Worm (Caenorhabditis elegans) whole organism, late embryonic: Measurements from ENCODE around the gene glb-14.

Source experiments
- C08G9.2 ChIP-seq: sonication (generic microtip); optimal IDR thresholded peaks from 2 replicates; lab custom pipeline; 2016; ENCODE audit warnings: mild to moderate bottlenecking, missing genetic modification characterization, moderate library complexity, missing compliant biosample characterization
- F13H6.1 ChIP-seq: sonication (generic microtip); optimal IDR thresholded peaks from 2 replicates; lab custom pipeline; 2016; ENCODE audit warnings: missing genetic modification characterization, missing compliant biosample characterization
- K02D7.2 ChIP-seq: sonication (generic microtip); optimal IDR thresholded peaks from 2 replicates; lab custom pipeline; 2017; ENCODE audit warnings: mild to moderate bottlenecking, missing genetic modification characterization, missing compliant biosample characterization
- K09A11.1 ChIP-seq: sonication (generic microtip); optimal IDR thresholded peaks from 2 replicates; lab custom pipeline; 2017; ENCODE audit warnings: antibody characterized with exemption, mild to moderate bottlenecking, missing genetic modification characterization, missing compliant biosample characterization; ENCODE audit not compliant: insufficient read depth
- ahr-1 ChIP-seq: sonication (generic microtip); optimal IDR thresholded peaks from 2 replicates; lab custom pipeline; 2016; ENCODE audit warnings: missing genetic modification characterization, missing compliant biosample characterization
- ama-1 ChIP-seq: fragments of 150-350 bp; optimal IDR thresholded peaks from 2 replicates; lab custom pipeline; 2014
- ceh-2 ChIP-seq: sonication (generic microtip); optimal IDR thresholded peaks from 2 replicates; lab custom pipeline; 2016; ENCODE audit warnings: missing genotype, missing genetic modification characterization, missing compliant biosample characterization
- ceh-22 ChIP-seq: sonication (generic microtip); optimal IDR thresholded peaks from 2 replicates; lab custom pipeline; 2017; ENCODE audit warnings: missing biosample characterization, missing genetic modification characterization
- ceh-24 ChIP-seq: sonication (generic microtip); optimal IDR thresholded peaks from 2 replicates; lab custom pipeline; 2016; ENCODE audit warnings: mild to moderate bottlenecking, missing genetic modification characterization, missing compliant biosample characterization
- ceh-30 ChIP-seq: fragments of 150-350 bp; optimal IDR thresholded peaks from 2 replicates; lab custom pipeline; 2014; ENCODE audit warnings: missing biosample characterization, missing genetic modification characterization
- ceh-34 ChIP-seq: sonication (generic microtip); optimal IDR thresholded peaks from 2 replicates; lab custom pipeline; 2016; ENCODE audit warnings: mild to moderate bottlenecking, missing genetic modification characterization, missing compliant biosample characterization
- ceh-45 ChIP-seq: fragments of 200-800 bp; sonication (Bioruptor generic); IDR thresholded peaks from 2 replicates; pipeline ENCODE4 v1.3.6; 2022; ENCODE audit warnings: missing genetic modification reagents, missing genetic modification characterization, missing compliant biosample characterization
- ceh-48 ChIP-seq: sonication (generic microtip); optimal IDR thresholded peaks from 2 replicates; lab custom pipeline; 2016; ENCODE audit warnings: missing genetic modification characterization, inconsistent platforms, missing compliant biosample characterization
- ceh-6 ChIP-seq: fragments of 200-800 bp; sonication (Bioruptor generic); optimal IDR thresholded peaks from 2 replicates; lab custom pipeline; 2018; ENCODE audit warnings: mild to moderate bottlenecking, missing genetic modification characterization, missing compliant biosample characterization
- ceh-9 ChIP-seq: sonication (generic microtip); optimal IDR thresholded peaks from 2 replicates; lab custom pipeline; 2016; ENCODE audit warnings: mild to moderate bottlenecking, missing genetic modification characterization, inconsistent platforms, missing compliant biosample characterization
- dve-1 ChIP-seq: sonication (generic microtip); optimal IDR thresholded peaks from 2 replicates; lab custom pipeline; 2017; ENCODE audit warnings: antibody characterized with exemption, mild to moderate bottlenecking, missing genetic modification characterization, missing compliant biosample characterization
- elt-2 ChIP-seq: sonication (generic microtip); optimal IDR thresholded peaks from 2 replicates; lab custom pipeline; 2016; ENCODE audit warnings: missing genetic modification reagents, missing genetic modification characterization, missing compliant biosample characterization
- ets-4 ChIP-seq: sonication (generic microtip); optimal IDR thresholded peaks from 2 replicates; lab custom pipeline; 2016; ENCODE audit warnings: missing genetic modification characterization, missing compliant biosample characterization
- eyg-1 ChIP-seq: sonication (generic microtip); optimal IDR thresholded peaks from 2 replicates; lab custom pipeline; 2016; ENCODE audit warnings: missing genotype, missing genetic modification characterization, missing compliant biosample characterization
- hlh-13 ChIP-seq: fragments of 200-800 bp; sonication (Bioruptor generic); optimal IDR thresholded peaks from 2 replicates; lab custom pipeline; 2018; ENCODE audit warnings: mild to moderate bottlenecking, missing genetic modification characterization, missing compliant biosample characterization
- hlh-15 ChIP-seq: sonication (generic microtip); optimal IDR thresholded peaks from 2 replicates; lab custom pipeline; 2016; ENCODE audit warnings: missing genetic modification characterization, missing compliant biosample characterization
- hlh-30 ChIP-seq: sonication (generic microtip); optimal IDR thresholded peaks from 2 replicates; lab custom pipeline; 2017; ENCODE audit warnings: antibody characterized with exemption, missing genetic modification characterization, missing compliant biosample characterization; ENCODE audit not compliant: insufficient read depth
- hlh-6 ChIP-seq: sonication (generic microtip); optimal IDR thresholded peaks from 2 replicates; lab custom pipeline; 2016; ENCODE audit warnings: missing genotype, missing genetic modification characterization, missing compliant biosample characterization
- lim-6 ChIP-seq: sonication (generic microtip); optimal IDR thresholded peaks from 2 replicates; lab custom pipeline; 2016; ENCODE audit warnings: missing genetic modification characterization, missing compliant biosample characterization
- lin-11 ChIP-seq: fragments of 200-800 bp; sonication (Bioruptor generic); optimal IDR thresholded peaks from 2 replicates; lab custom pipeline; 2018; ENCODE audit warnings: mild to moderate bottlenecking, missing genetic modification characterization, missing compliant biosample characterization
- madf-2 ChIP-seq: sonication (generic microtip); optimal IDR thresholded peaks from 2 replicates; lab custom pipeline; 2017; ENCODE audit warnings: missing genetic modification characterization, missing compliant biosample characterization
- nfya-1 ChIP-seq: sonication (generic microtip); optimal IDR thresholded peaks from 2 replicates; lab custom pipeline; 2017; ENCODE audit warnings: missing genetic modification characterization, mild to moderate bottlenecking, missing compliant biosample characterization, antibody characterized with exemption, moderate library complexity
- npax-4 ChIP-seq: sonication (generic microtip); optimal IDR thresholded peaks from 2 replicates; lab custom pipeline; 2016; ENCODE audit warnings: missing genetic modification characterization, missing compliant biosample characterization
- pat-9 ChIP-seq: fragments of 200-800 bp; sonication (Bioruptor generic); optimal IDR thresholded peaks from 2 replicates; lab custom pipeline; 2018; ENCODE audit warnings: mild to moderate bottlenecking, missing genetic modification characterization, moderate library complexity, missing compliant biosample characterization
- pha-4 ChIP-seq: fragments of 150-350 bp; optimal IDR thresholded peaks from 2 replicates; lab custom pipeline; 2018; ENCODE audit warnings: missing biosample characterization, missing genetic modification reagents, missing genetic modification characterization
- pqm-1 ChIP-seq: sonication (generic microtip); optimal IDR thresholded peaks from 2 replicates; lab custom pipeline; 2016; ENCODE audit warnings: missing genetic modification characterization, missing compliant biosample characterization
- pros-1 ChIP-seq: fragments of 150-350 bp; optimal IDR thresholded peaks from 2 replicates; lab custom pipeline; 2014; ENCODE audit warnings: missing biosample characterization, missing genetic modification reagents, missing genetic modification characterization
- rnt-1 ChIP-seq: sonication (generic microtip); optimal IDR thresholded peaks from 2 replicates; lab custom pipeline; 2016; ENCODE audit warnings: missing genetic modification characterization, missing compliant biosample characterization
- sdc-2 ChIP-seq: sonication (generic microtip); optimal IDR thresholded peaks from 2 replicates; lab custom pipeline; 2016; ENCODE audit warnings: missing genotype, missing genetic modification characterization, missing compliant biosample characterization
- sox-4 ChIP-seq: sonication (generic microtip); optimal IDR thresholded peaks from 2 replicates; lab custom pipeline; 2017; ENCODE audit warnings: mild to moderate bottlenecking, missing genetic modification characterization, inconsistent platforms, missing compliant biosample characterization
- syd-9 ChIP-seq: sonication (generic microtip); optimal IDR thresholded peaks from 2 replicates; lab custom pipeline; 2016; ENCODE audit warnings: mild to moderate bottlenecking, missing genetic modification characterization, moderate library complexity, missing compliant biosample characterization
- tbx-2 ChIP-seq: sonication (generic microtip); optimal IDR thresholded peaks from 2 replicates; lab custom pipeline; 2016; ENCODE audit warnings: missing genetic modification characterization, missing compliant biosample characterization
- tbx-7 ChIP-seq: sonication (generic microtip); optimal IDR thresholded peaks from 2 replicates; lab custom pipeline; 2016; ENCODE audit warnings: missing genotype, missing genetic modification characterization, missing compliant biosample characterization
- ttx-3 ChIP-seq: sonication (generic microtip); optimal IDR thresholded peaks from 2 replicates; lab custom pipeline; 2016; ENCODE audit warnings: missing genetic modification reagents, missing genetic modification characterization, missing compliant biosample characterization
- unc-3 ChIP-seq, 2 experiments: fragments of 200-800 bp in 1 of 2; sonication (Bioruptor generic) in 1 of 2; sonication (generic microtip) in 1 of 2; conservative IDR thresholded peaks in 1 of 2; optimal IDR thresholded peaks in 1 of 2; 2 replicates each; pipeline versions ENCODE4 v1.3.6 to Lab custom; 2016 to 2022; ENCODE audit warnings: missing compliant biosample characterization in 2 of 2, missing genetic modification characterization in 2 of 2, missing genetic modification reagents in 1 of 2

The glb-14 gene

DNA sequence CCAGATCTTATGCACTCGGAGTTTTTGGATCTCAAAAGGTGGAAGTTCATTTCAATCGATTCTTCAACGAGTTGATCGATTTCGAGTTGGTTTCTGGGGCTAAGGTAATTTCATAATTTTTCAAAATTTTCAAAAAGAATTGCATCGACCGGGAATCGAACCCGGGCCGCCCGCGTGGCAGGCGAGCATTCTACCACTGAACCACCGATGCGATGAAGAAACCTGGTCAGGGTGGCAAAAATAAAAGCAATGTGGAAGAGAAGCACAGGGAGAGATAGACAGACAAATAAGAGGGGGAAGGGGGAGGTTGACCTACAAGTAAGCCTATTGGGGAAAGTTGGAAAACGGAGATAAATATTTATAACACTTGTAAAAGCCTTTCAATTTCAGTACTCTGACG lies 39.7 kb downstream of the glb-14 start (continued):
- peak; percentile 23 for TF ChIP-seq hlh-13 (GFP tag; lab: Kevin White, UChicago)
- peak; percentile 2 for TF ChIP-seq dve-1 (tag; lab: Kevin White, UChicago)
- no peak for TF ChIP-seq lin-11 (tag; lab: Kevin White, UChicago)
- no peak for TF ChIP-seq sdc-2
- TF ChIP-seq ceh-9 (tag; lab: Kevin White, UChicago): no peak
- no peak for TF ChIP-seq unc-3 (GFP tag; conservative IDR thresholded peaks at IDR 0.05; lab: Robert Waterston, UW)
- no peak for TF ChIP-seq unc-3 (tag; optimal IDR thresholded peaks at IDR 0.05; lab: Kevin White, UChicago)
- TF ChIP-seq ceh-22 (tag; lab: Kevin White, UChicago): no peak
- TF ChIP-seq ceh-24 (tag; lab: Kevin White, UChicago): no peak
- TF ChIP-seq, all 69 proteins: peak for 21

DNA sequence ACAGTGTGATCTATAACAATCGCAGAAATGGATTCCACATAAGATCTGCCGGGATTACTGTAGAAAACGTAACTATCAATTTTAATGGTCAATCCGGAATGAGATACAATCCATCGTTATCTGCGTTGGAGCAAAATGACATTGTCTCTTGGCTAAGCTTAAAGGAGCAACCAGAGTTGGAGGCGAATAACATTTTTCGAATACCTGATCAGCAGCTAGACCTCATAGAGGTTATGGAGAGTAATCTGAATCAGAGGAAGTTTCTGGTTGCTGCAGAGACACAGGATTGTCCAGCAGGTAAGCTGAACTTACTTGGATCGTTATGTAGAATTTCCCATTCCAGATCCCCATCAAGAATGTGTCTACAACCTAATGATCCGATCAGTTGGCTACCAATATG lies 41.2 kb downstream of the glb-14 start:
- TF ChIP-seq K02D7.2: no peak
- no peak for TF ChIP-seq unc-3 (GFP tag; conservative IDR thresholded peaks at IDR 0.05; lab: Robert Waterston, UW)
- TF ChIP-seq unc-3 (tag; optimal IDR thresholded peaks at IDR 0.05; lab: Kevin White, UChicago): no peak
- TF ChIP-seq ttx-3 (tag; lab: Kevin White, UChicago): no peak
- TF ChIP-seq ahr-1 (tag; lab: Kevin White, UChicago): no peak
- TF ChIP-seq pros-1 (tag; lab: Kevin White, UChicago): no peak
- no peak for TF ChIP-seq sox-4 (tag; lab: Kevin White, UChicago)
- TF ChIP-seq ceh-48 (tag; lab: Kevin White, UChicago): no peak

DNA sequence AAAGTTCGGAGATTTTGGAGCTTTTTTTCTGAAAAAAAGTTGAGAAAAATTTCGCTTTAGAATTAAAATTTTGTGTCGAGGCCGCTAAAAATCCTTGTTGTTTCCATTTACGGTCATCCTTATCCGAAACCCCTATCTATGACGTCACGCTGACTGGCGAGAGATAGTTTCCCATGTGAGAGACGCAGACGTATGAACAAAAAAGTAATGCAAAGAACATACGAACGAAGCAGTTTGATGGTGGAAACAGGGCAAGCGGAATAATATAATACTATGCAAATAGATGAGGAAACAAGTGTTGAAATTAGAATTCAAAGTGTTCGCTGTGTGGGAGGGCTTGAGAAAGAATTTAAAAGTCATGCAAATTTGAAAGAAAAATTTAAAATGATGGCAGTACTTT lies 45.7 kb downstream of the glb-14 start:
- TF ChIP-seq lim-6 (tag; lab: Kevin White, UChicago) (no peak), eyg-1 (no peak), K09A11.1 (tag; lab: Kevin White, UChicago) (no peak), madf-2 (tag; lab: Kevin White, UChicago) (no peak), ama-1 (lab: Kevin White, UChicago) (no peak), ceh-30 (tag; lab: Kevin White, UChicago) (no peak), pat-9 (tag; lab: Kevin White, UChicago) (no peak), F13H6.1 (tag; lab: Kevin White, UChicago) (no peak)

DNA sequence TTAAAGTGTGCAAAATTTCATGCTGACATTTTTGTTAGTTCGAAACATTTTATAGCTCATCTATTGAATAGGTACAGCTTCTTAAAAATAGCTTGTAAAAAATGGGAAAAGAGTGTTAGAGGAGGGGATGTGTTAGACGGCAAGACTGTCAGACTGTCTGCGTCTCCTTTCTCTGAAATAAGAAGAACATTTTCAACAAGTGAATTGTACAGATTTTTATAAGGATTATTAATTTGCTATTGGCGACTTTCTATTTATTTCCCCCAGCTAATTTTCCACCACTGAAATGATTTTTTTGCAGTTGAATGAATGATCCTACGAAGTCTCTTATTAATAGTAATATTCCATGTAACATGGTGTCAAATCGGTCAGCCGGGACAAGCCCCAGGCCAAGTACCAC lies 46.4 kb downstream of the glb-14 start, which contains the start of gene C06B8.7:
TSS of gene C06B8.7 (plus strand) at position 301 of the 400 bp plus-strand sequence.
- TF ChIP-seq C08G9.2 (tag; lab: Kevin White, UChicago) (no peak), unc-3 (GFP tag; conservative IDR thresholded peaks at IDR 0.05; lab: Robert Waterston, UW) (no peak), unc-3 (tag; optimal IDR thresholded peaks at IDR 0.05; lab: Kevin White, UChicago) (no peak), pqm-1 (no peak), ceh-6 (no peak), K09A11.1 (tag; lab: Kevin White, UChicago) (no peak), pha-4 (tag; lab: Kevin White, UChicago) (no peak), sox-4 (tag; lab: Kevin White, UChicago) (no peak), hlh-6 (no peak)

DNA sequence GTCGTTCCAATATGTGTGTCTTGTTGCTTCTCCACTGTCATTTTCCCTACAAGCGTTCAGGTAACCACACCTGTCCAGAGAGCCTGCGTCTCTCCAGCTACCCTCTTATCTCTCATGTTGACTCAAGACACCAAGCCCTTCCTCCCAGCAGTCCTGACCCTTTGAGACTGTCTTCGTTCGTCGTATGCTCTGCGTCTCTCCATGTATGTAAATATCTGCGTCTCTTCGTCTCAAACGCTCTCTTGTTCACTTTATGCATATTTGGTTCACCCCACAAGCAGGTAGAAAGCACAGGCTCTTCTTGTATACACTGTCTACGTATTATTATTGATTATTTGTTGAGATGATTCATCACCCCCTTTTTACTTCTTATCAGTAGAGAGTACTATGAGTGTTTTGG lies 47.1 kb downstream of the glb-14 start:
- peak; percentile 8 for TF ChIP-seq ceh-2 (tag; lab: Kevin White, UChicago)
- TF ChIP-seq nfya-1 (tag; lab: Kevin White, UChicago): peak; percentile 46
- peak; percentile 48 for TF ChIP-seq ceh-34 (tag; lab: Kevin White, UChicago)
- TF ChIP-seq ceh-22 (tag; lab: Kevin White, UChicago): no peak
- TF ChIP-seq ets-4: peak; percentile 15
- TF ChIP-seq ceh-45 (GFP tag; lab: Robert Waterston, UW): no peak
- TF ChIP-seq tbx-7 (tag; lab: Kevin White, UChicago): no peak
- TF ChIP-seq npax-4 (tag; lab: Kevin White, UChicago): no peak
- no peak for TF ChIP-seq rnt-1 (tag; lab: Kevin White, UChicago)
- no peak for TF ChIP-seq syd-9 (tag; lab: Kevin White, UChicago)
- no peak for TF ChIP-seq sox-4 (tag; lab: Kevin White, UChicago)
- peak; percentile 77 for TF ChIP-seq elt-2 (tag; lab: Kevin White, UChicago)
- peak; percentile 58 for TF ChIP-seq hlh-30 (tag; lab: Kevin White, UChicago)
- no peak for TF ChIP-seq K02D7.2
- peak; percentile 63 for TF ChIP-seq tbx-2 (tag; lab: Kevin White, UChicago)
- no peak for TF ChIP-seq hlh-15 (tag; lab: Kevin White, UChicago)
- TF ChIP-seq K09A11.1 (tag; lab: Kevin White, UChicago): no peak
- peak; percentile 9 for TF ChIP-seq pros-1 (tag; lab: Kevin White, UChicago)
- no peak for TF ChIP-seq lin-11 (tag; lab: Kevin White, UChicago)
- TF ChIP-seq, all 69 proteins: peak for 8
